Worm (Caenorhabditis elegans) whole organism, L4 larva: ENCODE data around the gene K02D10.2.

Experiments used
- F10B5.3 ChIP-seq: sonication (generic microtip); optimal IDR thresholded peaks from 2 replicates; lab custom pipeline; 2016; ENCODE audit warnings: mild to moderate bottlenecking, missing genetic modification characterization, missing compliant biosample characterization
- F44E2.7 ChIP-seq: fragments of 200-800 bp; sonication (Bioruptor generic); IDR thresholded peaks from 2 replicates; pipeline ENCODE4 v2.1.2; 2022; ENCODE audit warnings: missing genetic modification characterization, missing compliant biosample characterization
- F49E8.2 ChIP-seq: sonication (generic microtip); optimal IDR thresholded peaks from 2 replicates; lab custom pipeline; 2016; ENCODE audit warnings: missing compliant biosample characterization, mild to moderate bottlenecking, missing genetic modification characterization, borderline replicate concordance
- T26A8.4 ChIP-seq: fragments of 200-800 bp; sonication (Bioruptor generic); IDR thresholded peaks from 2 replicates; pipeline ENCODE4 v1.3.6; 2022; ENCODE audit warnings: missing genetic modification characterization, missing compliant biosample characterization
- aha-1 ChIP-seq: fragments of 150-350 bp; peaks from one replicate; lab custom pipeline; 2014; ENCODE audit warnings: missing biosample characterization, missing genetic modification characterization
- aly-2 ChIP-seq: sonication (generic microtip); optimal IDR thresholded peaks from 2 replicates; lab custom pipeline; 2018; ENCODE audit warnings: missing biosample characterization, missing genetic modification characterization
- attf-4 ChIP-seq: sonication (generic microtip); optimal IDR thresholded peaks from 3 replicates; lab custom pipeline; 2017; ENCODE audit warnings: missing biosample characterization, missing genetic modification characterization
- ceh-44 ChIP-seq: fragments of 200-800 bp; sonication (Bioruptor generic); IDR thresholded peaks from 2 replicates; pipeline ENCODE4 v1.3.6; 2022; ENCODE audit warnings: missing genetic modification reagents, missing genetic modification characterization, missing compliant biosample characterization
- ceh-82 ChIP-seq: sonication (generic microtip); optimal IDR thresholded peaks from 2 replicates; lab custom pipeline; 2017; ENCODE audit warnings: missing biosample characterization, missing genetic modification characterization
- cey-2 ChIP-seq: sonication (generic microtip); optimal IDR thresholded peaks from 3 replicates; lab custom pipeline; 2017; ENCODE audit warnings: missing genetic modification characterization, mild to moderate bottlenecking, missing compliant biosample characterization, antibody characterized with exemption, borderline replicate concordance; ENCODE audit not compliant: insufficient read depth
- daf-8 ChIP-seq: fragments of 200-800 bp; sonication (Bioruptor generic); IDR thresholded peaks from 2 replicates; pipeline ENCODE4 v1.3.6; 2022; ENCODE audit warnings: missing genetic modification characterization, missing compliant biosample characterization
- dmd-8 ChIP-seq: fragments of 200-800 bp; sonication (Bioruptor generic); IDR thresholded peaks from 2 replicates; pipeline ENCODE4 v1.3.6; 2022; ENCODE audit warnings: missing genetic modification characterization, missing compliant biosample characterization
- egl-43 ChIP-seq: fragments of 200-800 bp; sonication (Bioruptor generic); IDR thresholded peaks from 2 replicates; pipeline ENCODE4 v1.3.6; 2022; ENCODE audit warnings: missing genetic modification reagents, missing genetic modification characterization, missing compliant biosample characterization
- fos-1 ChIP-seq: fragments of 150-350 bp; optimal IDR thresholded peaks from 2 replicates; lab custom pipeline; 2014; ENCODE audit warnings: missing biosample characterization, missing genetic modification characterization
- gei-8 ChIP-seq: fragments of 200-800 bp; sonication (Bioruptor generic); optimal IDR thresholded peaks from 2 replicates; lab custom pipeline; 2018; ENCODE audit warnings: mild to moderate bottlenecking, missing genetic modification characterization, missing compliant biosample characterization
- hif-1 ChIP-seq, 2 experiments: sonication (generic microtip); optimal IDR thresholded peaks; 2 replicates each; lab custom pipeline; 2016 to 2017; ENCODE audit warnings: missing compliant biosample characterization in 2 of 2, missing genetic modification characterization in 2 of 2, missing genetic modification reagents in 2 of 2, missing genotype in 2 of 2, mild to moderate bottlenecking in 1 of 2
- hmg-1.1 ChIP-seq: fragments of 200-800 bp; sonication (Bioruptor generic); IDR thresholded peaks from 2 replicates; pipeline ENCODE4 v1.3.6; 2022; ENCODE audit warnings: missing genetic modification reagents, missing genetic modification characterization, missing compliant biosample characterization
- lim-7 ChIP-seq: fragments of 200-800 bp; sonication (Bioruptor generic); IDR thresholded peaks from 2 replicates; pipeline ENCODE4 v1.3.6; 2022; ENCODE audit warnings: missing genetic modification characterization, missing compliant biosample characterization
- lin-29 ChIP-seq: fragments of 200-800 bp; sonication (Bioruptor generic); IDR thresholded peaks from 2 replicates; pipeline ENCODE4 v1.3.6; 2022; ENCODE audit warnings: missing genetic modification reagents, missing genetic modification characterization, missing compliant biosample characterization
- lin-39 ChIP-seq: fragments of 150-350 bp; optimal IDR thresholded peaks from 2 replicates; lab custom pipeline; 2014; ENCODE audit warnings: missing biosample characterization, missing genetic modification reagents, missing genetic modification characterization
- mep-1 ChIP-seq: fragments of 150-350 bp; sonication (generic microtip); optimal IDR thresholded peaks from 3 replicates; lab custom pipeline; 2014; ENCODE audit warnings: missing biosample characterization, missing genetic modification characterization
- mes-2 ChIP-seq: sonication (generic microtip); optimal IDR thresholded peaks from 2 replicates; lab custom pipeline; 2016; ENCODE audit warnings: missing genotype, mild to moderate bottlenecking, missing genetic modification characterization, missing compliant biosample characterization; ENCODE audit not compliant: poor library complexity, severe bottlenecking
- mxl-2 ChIP-seq: fragments of 200-800 bp; sonication (Bioruptor generic); conservative IDR thresholded peaks from 2 replicates; pipeline ENCODE4 v1.3.6; 2022; ENCODE audit warnings: missing genetic modification reagents, missing genetic modification characterization, missing compliant biosample characterization
- nhr-102 ChIP-seq: sonication (generic microtip); optimal IDR thresholded peaks from 2 replicates; lab custom pipeline; 2016; ENCODE audit warnings: mild to moderate bottlenecking, missing genetic modification characterization, moderate library complexity, missing compliant biosample characterization
- nhr-111 ChIP-seq: fragments of 200-800 bp; sonication (Bioruptor generic); optimal IDR thresholded peaks from 2 replicates; lab custom pipeline; 2018; ENCODE audit warnings: mild to moderate bottlenecking, missing genetic modification characterization, missing compliant biosample characterization
- nhr-41 ChIP-seq: fragments of 200-800 bp; sonication (Bioruptor generic); IDR thresholded peaks from 2 replicates; pipeline ENCODE4 v1.3.6; 2022; ENCODE audit warnings: missing genetic modification reagents, missing genetic modification characterization, missing compliant biosample characterization
- nhr-6 ChIP-seq: fragments of 150-350 bp; optimal IDR thresholded peaks from 2 replicates; lab custom pipeline; 2014; ENCODE audit warnings: missing biosample characterization, missing genetic modification characterization
- pha-4 ChIP-seq, 2 experiments: fragments of 150-350 bp in 1 of 2; fragments of 200-800 bp in 1 of 2; sonication (Bioruptor generic) in 1 of 2; IDR thresholded peaks in 1 of 2; optimal IDR thresholded peaks in 1 of 2; 2 replicates each; pipeline versions ENCODE4 v1.3.6 to Lab custom; 2014 to 2022; ENCODE audit warnings: missing genetic modification characterization in 2 of 2, missing genetic modification reagents in 2 of 2, missing biosample characterization in 1 of 2, missing compliant biosample characterization in 1 of 2
- rbr-2 ChIP-seq: sonication (generic microtip); optimal IDR thresholded peaks from 2 replicates; lab custom pipeline; 2016; ENCODE audit warnings: missing genotype, missing genetic modification characterization, missing compliant biosample characterization
- set-16 ChIP-seq: fragments of 200-800 bp; sonication (Bioruptor generic); IDR thresholded peaks from 2 replicates; pipeline ENCODE4 v1.3.6; 2022; ENCODE audit warnings: missing genetic modification reagents, missing genetic modification characterization, missing compliant biosample characterization
- snpc-4 ChIP-seq: fragments of 150-350 bp; optimal IDR thresholded peaks from 2 replicates; lab custom pipeline; 2014; ENCODE audit warnings: missing biosample characterization, missing genetic modification characterization
- spr-1 ChIP-seq: sonication (generic microtip); optimal IDR thresholded peaks from 2 replicates; lab custom pipeline; 2016; ENCODE audit warnings: mild to moderate bottlenecking, missing genetic modification characterization, missing compliant biosample characterization
- unc-39 ChIP-seq: sonication (generic microtip); optimal IDR thresholded peaks from 2 replicates; lab custom pipeline; 2017; ENCODE audit warnings: missing biosample characterization, missing genetic modification characterization
- unc-62 ChIP-seq, 3 experiments: fragments of 150-350 bp in 1 of 3; sonication (generic microtip); optimal IDR thresholded peaks in 2 of 3; peaks in 1 of 3; 1 replicate in 1 of 3; 2 replicates in 2 of 3; lab custom pipeline; 2014 to 2017; ENCODE audit warnings: missing biosample characterization in 3 of 3, missing genetic modification characterization in 3 of 3, missing genetic modification reagents in 3 of 3, missing genotype in 1 of 3
- zfp-2 ChIP-seq: sonication (generic microtip); optimal IDR thresholded peaks from 2 replicates; lab custom pipeline; 2016; ENCODE audit warnings: mild to moderate bottlenecking, missing genetic modification characterization, missing compliant biosample characterization
- ztf-7 ChIP-seq: fragments of 150-350 bp; optimal IDR thresholded peaks from 2 replicates; lab custom pipeline; 2014; ENCODE audit warnings: missing biosample characterization, missing genetic modification characterization

K02D10.2 gene

ce11 chrIII:8801864-8802818 lies 31.1 kb upstream of the K02D10.2 start (continued):
- TF ChIP-seq unc-62 (GFP tag; optimal IDR thresholded peaks at IDR 0.05 in 1 of 2; lab: Kevin White, UChicago) (peak; percentile 43 to 100), unc-62 (tag; optimal IDR thresholded peaks at IDR 0.05; lab: Kevin White, UChicago) (peak; percentile 60), zfp-2 (tag; lab: Kevin White, UChicago) (no peak), hif-1 (tag; optimal IDR thresholded peaks at IDR 0.05; lab: Kevin White, UChicago) (peak; percentile 87 to 98), cey-2 (tag; lab: Kevin White, UChicago) (peak; percentile 88), dmd-8 (GFP tag; lab: Robert Waterston, UW) (no peak), hmg-1.1 (GFP tag; lab: Robert Waterston, UW) (peak; percentile 92), ceh-82 (no peak), nhr-41 (GFP tag; lab: Robert Waterston, UW) (peak; percentile 47; the same call in 1 of the 2 replicates), unc-39 (tag; lab: Kevin White, UChicago) (no peak), egl-43 (GFP tag; lab: Robert Waterston, UW) (peak; percentile 81), pha-4 (GFP tag; IDR thresholded peaks at IDR 0.05; lab: Robert Waterston, UW) (peak; percentile 81), pha-4 (tag; optimal IDR thresholded peaks at IDR 0.05; lab: Kevin White, UChicago) (peak; percentile 86), fos-1 (peak; percentile 87), aha-1 (peak; percentile 100), attf-4 (tag; lab: Kevin White, UChicago) (peak; percentile 81), ceh-44 (GFP tag; lab: Robert Waterston, UW) (peak; percentile 55; the same call in 1 of the 2 replicates)

- TF ChIP-seq T26A8.4 (GFP tag; lab: Robert Waterston, UW) = no peak
- no peak for TF ChIP-seq ztf-7 (tag; lab: Kevin White, UChicago)
- no peak for TF ChIP-seq lim-7
- TF ChIP-seq unc-62 (GFP tag; optimal IDR thresholded peaks at IDR 0.05 in 1 of 2; lab: Kevin White, UChicago) = peak in 1 of 2 experiments; percentile 40
- TF ChIP-seq unc-62 (tag; optimal IDR thresholded peaks at IDR 0.05; lab: Kevin White, UChicago) = no peak
- no peak for TF ChIP-seq F49E8.2 (tag; lab: Kevin White, UChicago)
- TF ChIP-seq aly-2 (tag; lab: Kevin White, UChicago) = no peak
- no peak for TF ChIP-seq mes-2 (tag; lab: Kevin White, UChicago)
- no peak for TF ChIP-seq daf-8 (GFP tag; lab: Robert Waterston, UW)
- TF ChIP-seq aha-1 = peak; percentile 94
- TF ChIP-seq set-16 (GFP tag; lab: Robert Waterston, UW) = peak; percentile 78; the same call in 1 of the 2 replicates
- TF ChIP-seq pha-4 (GFP tag; IDR thresholded peaks at IDR 0.05; lab: Robert Waterston, UW) = no peak
- no peak for TF ChIP-seq pha-4 (tag; optimal IDR thresholded peaks at IDR 0.05; lab: Kevin White, UChicago)
- no peak for TF ChIP-seq F44E2.7 (GFP tag; lab: Robert Waterston, UW)
- no peak for TF ChIP-seq nhr-111 (GFP tag; lab: Kevin White, UChicago)
- 0 out of 2 replicates have a peak, but pooled peaks have one; percentile 39 for TF ChIP-seq mxl-2 (GFP tag; lab: Robert Waterston, UW)
- no peak for TF ChIP-seq rbr-2 (tag; lab: Kevin White, UChicago)
- no peak for TF ChIP-seq nhr-6
- no peak for TF ChIP-seq lin-29
- TF ChIP-seq hif-1 (tag; optimal IDR thresholded peaks at IDR 0.05; lab: Kevin White, UChicago) = no peak
- TF ChIP-seq dmd-8 (GFP tag; lab: Robert Waterston, UW) = no peak
- no peak for TF ChIP-seq nhr-102 (tag; lab: Kevin White, UChicago)
- TF ChIP-seq spr-1 (tag; lab: Kevin White, UChicago) = no peak
- TF ChIP-seq mep-1 = no peak
- no peak for TF ChIP-seq F10B5.3 (tag; lab: Kevin White, UChicago)
- no peak for TF ChIP-seq gei-8 (GFP tag; lab: Kevin White, UChicago)
- TF ChIP-seq snpc-4 (tag; lab: Kevin White, UChicago) = no peak
- TF ChIP-seq lin-39 = no peak
These were observed 30.3 kb upstream of the K02D10.2 start for ce11 chrIII:8801352-8801863.
